Worm (Caenorhabditis elegans) whole organism, early embryonic: ENCODE measurements around the gene ubxn-4.

Source experiments
- B0310.2 ChIP-seq: sonication (generic microtip); optimal IDR thresholded peaks from 2 replicates; lab custom pipeline; 2016; ENCODE audit warnings: mild to moderate bottlenecking, missing genetic modification characterization, missing compliant biosample characterization
- F13C5.2 ChIP-seq: sonication (generic microtip); optimal IDR thresholded peaks from 2 replicates; lab custom pipeline; 2017; ENCODE audit warnings: mild to moderate bottlenecking, missing genetic modification characterization, inconsistent platforms, missing compliant biosample characterization
- aly-1 ChIP-seq: sonication (generic microtip); optimal IDR thresholded peaks from 2 replicates; lab custom pipeline; 2016; ENCODE audit warnings: missing genetic modification characterization, missing compliant biosample characterization
- ama-1 ChIP-seq: fragments of 150-350 bp; optimal IDR thresholded peaks from 2 replicates; lab custom pipeline; 2014
- ceh-13 ChIP-seq: fragments of 200-800 bp; sonication (Bioruptor generic); optimal IDR thresholded peaks from 2 replicates; lab custom pipeline; 2018; ENCODE audit warnings: mild to moderate bottlenecking, missing genetic modification characterization, missing compliant biosample characterization
- ceh-36 ChIP-seq: sonication (generic microtip); optimal IDR thresholded peaks from 2 replicates; lab custom pipeline; 2016; ENCODE audit warnings: missing genetic modification characterization, inconsistent platforms, missing compliant biosample characterization
- ets-7 ChIP-seq: sonication (generic microtip); optimal IDR thresholded peaks from 2 replicates; lab custom pipeline; 2016; ENCODE audit warnings: missing genotype, missing genetic modification characterization, missing compliant biosample characterization
- flt-1 ChIP-seq: fragments of 200-800 bp; sonication (Bioruptor generic); IDR thresholded peaks from 2 replicates; pipeline ENCODE4 v1.3.6; 2022; ENCODE audit warnings: missing genetic modification characterization, missing compliant biosample characterization
- hmbx-1 ChIP-seq: sonication (generic microtip); optimal IDR thresholded peaks from 2 replicates; lab custom pipeline; 2016; ENCODE audit warnings: mild to moderate bottlenecking, missing genetic modification characterization, missing compliant biosample characterization
- hmg-4 ChIP-seq: fragments of 200-800 bp; sonication (Bioruptor generic); optimal IDR thresholded peaks from 2 replicates; lab custom pipeline; 2018; ENCODE audit warnings: mild to moderate bottlenecking, missing genetic modification characterization, missing compliant biosample characterization
- hnd-1 ChIP-seq: sonication (generic microtip); optimal IDR thresholded peaks from 2 replicates; lab custom pipeline; 2016; ENCODE audit warnings: missing genetic modification characterization, missing compliant biosample characterization
- pes-1 ChIP-seq: fragments of 200-800 bp; sonication (Bioruptor generic); IDR thresholded peaks from 2 replicates; pipeline ENCODE4 v1.3.6; 2022; ENCODE audit warnings: missing genetic modification reagents, missing genetic modification characterization, missing compliant biosample characterization
- scrt-1 ChIP-seq: fragments of 200-800 bp; sonication (Bioruptor generic); IDR thresholded peaks from 2 replicates; pipeline ENCODE4 v1.3.6; 2022; ENCODE audit warnings: missing genetic modification characterization, missing compliant biosample characterization
- sea-1 ChIP-seq: fragments of 200-800 bp; sonication (Bioruptor generic); conservative IDR thresholded peaks from 2 replicates; pipeline ENCODE4 v1.3.6; 2022; ENCODE audit warnings: missing genetic modification characterization, missing compliant biosample characterization
- tbx-11 ChIP-seq: fragments of 200-800 bp; sonication (Bioruptor generic); IDR thresholded peaks from 2 replicates; pipeline ENCODE4 v1.3.6; 2022; ENCODE audit warnings: missing genetic modification characterization, missing compliant biosample characterization
- tbx-37 ChIP-seq: fragments of 200-800 bp; sonication (Bioruptor generic); conservative IDR thresholded peaks from 2 replicates; pipeline ENCODE4 v1.3.6; 2022; ENCODE audit warnings: missing genetic modification reagents, missing genetic modification characterization, missing compliant biosample characterization
- tra-4 ChIP-seq: sonication (generic microtip); optimal IDR thresholded peaks from 2 replicates; lab custom pipeline; 2017; ENCODE audit warnings: missing genetic modification characterization, missing compliant biosample characterization

Gene ubxn-4

ce11 chrIII:8429035-8429434, 23.7 kb upstream of the ubxn-4 start, which contains the start of gene ZK1236.1:
TSS of gene ZK1236.1 (plus strand) at chrIII:8429297.
- TF ChIP-seq ceh-36 (no peak), tra-4 (tag; lab: Kevin White, UChicago) (no peak), tbx-11 (no peak), scrt-1 (no peak), ceh-13 (GFP tag; lab: Kevin White, UChicago) (no peak), hnd-1 (no peak), ama-1 (lab: Kevin White, UChicago) (no peak), hmbx-1 (tag; lab: Kevin White, UChicago) (no peak), sea-1 (GFP tag; lab: Robert Waterston, UW) (no peak), F13C5.2 (tag; lab: Kevin White, UChicago) (no peak), ets-7 (tag; lab: Kevin White, UChicago) (no peak), aly-1 (tag; lab: Kevin White, UChicago) (no peak), B0310.2 (tag; lab: Kevin White, UChicago) (no peak)

ce11 chrIII:8426271-8426670, 20.9 kb upstream of the ubxn-4 start, which contains the start of gene cec-1:
TSS of gene cec-1 (plus strand) at chrIII:8426333.
- TF ChIP-seq hmbx-1 (tag; lab: Kevin White, UChicago): no peak
- TF ChIP-seq hmg-4: no peak
- TF ChIP-seq pes-1: no peak
- no peak for TF ChIP-seq ama-1 (lab: Kevin White, UChicago)
- TF ChIP-seq tbx-37: no peak
- TF ChIP-seq F13C5.2 (tag; lab: Kevin White, UChicago): no peak
- TF ChIP-seq scrt-1: no peak
- no peak for TF ChIP-seq sea-1 (GFP tag; lab: Robert Waterston, UW)
- TF ChIP-seq ceh-36: no peak
- TF ChIP-seq B0310.2 (tag; lab: Kevin White, UChicago): no peak
- no peak for TF ChIP-seq aly-1 (tag; lab: Kevin White, UChicago)
- no peak for TF ChIP-seq hnd-1

ce11 chrIII:8425076-8425475, 19.7 kb upstream of the ubxn-4 start:
- TF ChIP-seq ceh-13 (GFP tag; lab: Kevin White, UChicago) (no peak), ama-1 (lab: Kevin White, UChicago) (no peak), pes-1 (no peak), F13C5.2 (tag; lab: Kevin White, UChicago) (peak; percentile 58), tra-4 (tag; lab: Kevin White, UChicago) (no peak), aly-1 (tag; lab: Kevin White, UChicago) (no peak), hmg-4 (peak; percentile 83), ceh-36 (no peak), B0310.2 (tag; lab: Kevin White, UChicago) (no peak), ets-7 (tag; lab: Kevin White, UChicago) (no peak)

- TF ChIP-seq tbx-11: no peak
- TF ChIP-seq ceh-36: no peak
- no peak for TF ChIP-seq B0310.2 (tag; lab: Kevin White, UChicago)
- no peak for TF ChIP-seq F13C5.2 (tag; lab: Kevin White, UChicago)
- TF ChIP-seq pes-1: no peak
Observed at ce11 chrIII:8417968-8418267, 12.6 kb upstream of the ubxn-4 start, which contains the start of gene sor-1. TSS of gene sor-1 (plus strand) at chrIII:8418168.

ce11 chrIII:8417192-8417967, 12.0 kb upstream of the ubxn-4 start:
- TF ChIP-seq tbx-11: no peak
- peak; percentile 15 for TF ChIP-seq F13C5.2 (tag; lab: Kevin White, UChicago)
- peak; percentile 26 for TF ChIP-seq B0310.2 (tag; lab: Kevin White, UChicago)
- TF ChIP-seq flt-1 (GFP tag; lab: Robert Waterston, UW): 0 out of 2 replicates have a peak, but pooled peaks have one; percentile 2
- no peak for TF ChIP-seq hnd-1
- peak; percentile 47 for TF ChIP-seq hmg-4

ce11 chrIII:8416871-8417191, 11.5 kb upstream of the ubxn-4 start:
- TF ChIP-seq tra-4 (tag; lab: Kevin White, UChicago): no peak
- no peak for TF ChIP-seq tbx-11
- no peak for TF ChIP-seq tbx-37
- no peak for TF ChIP-seq ama-1 (lab: Kevin White, UChicago)
- TF ChIP-seq aly-1 (tag; lab: Kevin White, UChicago): no peak
- TF ChIP-seq ceh-36: no peak
- no peak for TF ChIP-seq ceh-13 (GFP tag; lab: Kevin White, UChicago)
- TF ChIP-seq ets-7 (tag; lab: Kevin White, UChicago): no peak
- no peak for TF ChIP-seq scrt-1
- TF ChIP-seq pes-1: no peak
- no peak for TF ChIP-seq F13C5.2 (tag; lab: Kevin White, UChicago)
- no peak for TF ChIP-seq hmg-4
- TF ChIP-seq hnd-1: no peak
- TF ChIP-seq flt-1 (GFP tag; lab: Robert Waterston, UW): no peak
- no peak for TF ChIP-seq B0310.2 (tag; lab: Kevin White, UChicago)
- TF ChIP-seq sea-1 (GFP tag; lab: Robert Waterston, UW): no peak
- no peak for TF ChIP-seq hmbx-1 (tag; lab: Kevin White, UChicago)

ce11 chrIII:8413501-8413900, 8.1 kb upstream of the ubxn-4 start:
- no peak for TF ChIP-seq hmbx-1 (tag; lab: Kevin White, UChicago)
- TF ChIP-seq hmg-4: no peak
- TF ChIP-seq F13C5.2 (tag; lab: Kevin White, UChicago): no peak
- TF ChIP-seq tbx-37: no peak
- TF ChIP-seq sea-1 (GFP tag; lab: Robert Waterston, UW): no peak
- no peak for TF ChIP-seq scrt-1
- no peak for TF ChIP-seq tbx-11
- no peak for TF ChIP-seq ceh-13 (GFP tag; lab: Kevin White, UChicago)
- TF ChIP-seq tra-4 (tag; lab: Kevin White, UChicago): no peak
- TF ChIP-seq hnd-1: no peak
- TF ChIP-seq pes-1: no peak
- no peak for TF ChIP-seq ets-7 (tag; lab: Kevin White, UChicago)
- TF ChIP-seq flt-1 (GFP tag; lab: Robert Waterston, UW): no peak
- TF ChIP-seq ama-1 (lab: Kevin White, UChicago): no peak
- no peak for TF ChIP-seq aly-1 (tag; lab: Kevin White, UChicago)
- no peak for TF ChIP-seq B0310.2 (tag; lab: Kevin White, UChicago)
- no peak for TF ChIP-seq ceh-36
